Worm (Caenorhabditis elegans): ENCODE results near the gene Y53F4B.7.

The Y53F4B.7 gene

ce11 chrII:15042310-15042709 is 49.6 kb downstream of the Y53F4B.7 start:
- TF ChIP-seq mab-5 (tag; optimal IDR thresholded peaks at IDR 0.05) (no peak), R02D3.7 (tag; optimal IDR thresholded peaks at IDR 0.05) (no peak), ceh-82 (tag; optimal IDR thresholded peaks at IDR 0.05) (no peak), Y55F3AM.14 (GFP tag; optimal IDR thresholded peaks at IDR 0.05) (no peak), nhr-23 (tag; optimal IDR thresholded peaks at IDR 0.05) (no peak), unc-55 (GFP tag; optimal IDR thresholded peaks at IDR 0.05) (no peak), elt-3 (tag; optimal IDR thresholded peaks at IDR 0.05) (no peak), peb-1 (tag; optimal IDR thresholded peaks at IDR 0.05) (no peak)

ce11 chrII:15042783-15043182 is 50.1 kb downstream of the Y53F4B.7 start:
- TF ChIP-seq ama-1 (optimal IDR thresholded peaks at IDR 0.05), result peak; percentile 19
- TF ChIP-seq mdl-1 (tag; optimal IDR thresholded peaks at IDR 0.05), result peak in 1 of 2 experiments; percentile 21
- peak; percentile 46 for TF ChIP-seq nhr-129 (tag; optimal IDR thresholded peaks at IDR 0.05)
- peak; percentile 4 for TF ChIP-seq unc-55 (GFP tag; optimal IDR thresholded peaks at IDR 0.05)
- peak; percentile 33 for TF ChIP-seq C34F6.9 (tag; optimal IDR thresholded peaks at IDR 0.05)
